Fruit fly (Drosophila melanogaster) whole organism, embryonic: ENCODE measurements around the gene scpr-C.

Experiments used
- CG14050 ChIP-seq: fragments of 200-800 bp; sonication (Bioruptor generic); IDR thresholded peaks from 3 replicates; pipeline ENCODE4 v1.3.6; 2022; ENCODE audit warnings: missing biosample characterization, missing genetic modification characterization
- CG17385 ChIP-seq: fragments of 200-800 bp; sonication (Bioruptor generic); optimal IDR thresholded peaks from 3 replicates; lab custom pipeline; 2018; ENCODE audit warnings: missing biosample characterization, mild to moderate bottlenecking, missing genetic modification characterization
- CG43689 ChIP-seq: fragments of 200-800 bp; sonication (Bioruptor generic); IDR thresholded peaks from 2 replicates; pipeline ENCODE4 v1.3.6; 2022; ENCODE audit warnings: missing biosample characterization, missing genetic modification characterization
- CG7271 ChIP-seq: fragments of 200-800 bp; sonication (Bioruptor generic); optimal IDR thresholded peaks from 2 replicates; lab custom pipeline; 2018; ENCODE audit warnings: missing biosample characterization, mild to moderate bottlenecking, missing genetic modification characterization, moderate library complexity
- CG9437 ChIP-seq: fragments of 200-800 bp; sonication (Bioruptor generic); optimal IDR thresholded peaks from 2 replicates; lab custom pipeline; 2018; ENCODE audit warnings: missing biosample characterization, mild to moderate bottlenecking, missing genetic modification characterization
- CG9876 ChIP-seq: fragments of 200-800 bp; sonication (Bioruptor generic); optimal IDR thresholded peaks from 2 replicates; lab custom pipeline; 2016; ENCODE audit warnings: missing biosample characterization, missing genetic modification characterization
- D ChIP-seq, 2 experiments: fragments of 200-800 bp in 1 of 2; fragments of >200 bp in 1 of 2; sonication (Bioruptor generic) in 1 of 2; optimal IDR thresholded peaks; 2 replicates in 1 of 2; 3 replicates in 1 of 2; lab custom pipeline; 2017; ENCODE audit warnings: mild to moderate bottlenecking in 1 of 2, missing biosample characterization in 1 of 2, missing genetic modification characterization in 1 of 2, missing genetic modification reagents in 1 of 2
- Dll ChIP-seq: fragments of 200-800 bp; sonication (Bioruptor generic); IDR thresholded peaks from 4 replicates; pipeline ENCODE4 v1.3.6; 2022; ENCODE audit warnings: missing biosample characterization, missing genetic modification characterization; ENCODE audit not compliant: partially characterized antibody
- Fer3 ChIP-seq: fragments of 200-800 bp; sonication (Bioruptor generic); optimal IDR thresholded peaks from 2 replicates; lab custom pipeline; 2018; ENCODE audit warnings: missing biosample characterization, mild to moderate bottlenecking, missing genetic modification characterization, moderate library complexity
- az2 ChIP-seq: fragments of 200-800 bp; sonication (Bioruptor generic); optimal IDR thresholded peaks from 3 replicates; lab custom pipeline; 2016; ENCODE audit warnings: missing biosample characterization, missing genetic modification characterization
- sim ChIP-seq: fragments of 200-800 bp; sonication (Bioruptor generic); IDR thresholded peaks from 2 replicates; pipeline ENCODE4 v1.3.6; 2022; ENCODE audit warnings: missing biosample characterization, missing genetic modification characterization
- tna ChIP-seq: fragments of 200-800 bp; sonication (Bioruptor generic); IDR thresholded peaks from 2 replicates; pipeline ENCODE4 v1.3.6; 2022; ENCODE audit warnings: missing biosample characterization, missing genetic modification characterization; ENCODE audit not compliant: partially characterized antibody
- tup ChIP-seq: fragments of 200-800 bp; sonication (Bioruptor generic); optimal IDR thresholded peaks from 2 replicates; lab custom pipeline; 2016; ENCODE audit warnings: missing biosample characterization, mild to moderate bottlenecking, missing genetic modification characterization, moderate library complexity

DNA sequence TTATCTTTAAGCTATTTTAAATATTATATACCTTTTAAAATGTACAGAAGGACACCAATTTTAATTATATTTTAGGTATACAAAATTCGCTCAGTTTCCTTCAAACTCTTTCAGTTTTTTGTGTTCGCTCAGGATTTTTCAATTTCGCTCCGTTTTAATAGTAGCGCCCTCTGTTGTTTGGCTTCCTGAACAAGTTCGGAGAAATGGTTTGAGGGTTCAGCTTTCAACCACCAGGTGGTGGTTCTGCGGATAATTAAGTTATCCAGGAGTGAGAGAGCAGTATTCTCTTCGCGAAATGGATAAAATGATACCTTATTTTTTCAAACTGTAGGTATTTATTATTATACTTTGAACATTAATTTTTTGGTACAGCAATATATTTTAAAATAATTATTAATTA, 43.7 kb downstream of the scpr-C start:
- TF ChIP-seq Dll (GFP tag; lab: Robert Waterston, UW) (no peak), CG9876 (no peak), CG9437 (GFP tag; lab: Kevin White, UChicago) (peak; percentile 41), tna (no peak), tup (GFP tag; lab: Kevin White, UChicago) (no peak), CG17385 (GFP tag; lab: Kevin White, UChicago) (peak; percentile 71), CG43689 (GFP tag; lab: Robert Waterston, UW) (no peak), D (optimal IDR thresholded peaks at IDR 0.05; lab: Kevin White, UChicago) (no peak), D (GFP tag; optimal IDR thresholded peaks at IDR 0.05; lab: Kevin White, UChicago) (peak; percentile 75), CG14050 (GFP tag; lab: Robert Waterston, UW) (no peak), az2 (GFP tag; lab: Kevin White, UChicago) (peak; percentile 82), Fer3 (tag; lab: Kevin White, UChicago) (no peak), CG7271 (peak; percentile 88), sim (GFP tag; lab: Robert Waterston, UW) (peak; percentile 52; the same call in 1 of the 2 replicates)
